Worm (Caenorhabditis elegans): Measurements from ENCODE around the gene tig-3.

Gene tig-3

ce11 chrII:15212260-15212914, 39.2 kb downstream of the tig-3 start (continued):
- peak; percentile 10 for TF ChIP-seq ceh-28 (tag; optimal IDR thresholded peaks at IDR 0.05)
- no peak for TF ChIP-seq nhr-76 (tag; optimal IDR thresholded peaks at IDR 0.05)
- TF ChIP-seq nhr-11 (tag; optimal IDR thresholded peaks at IDR 0.05) = no peak
- no peak for TF ChIP-seq nhr-77 (tag; optimal IDR thresholded peaks at IDR 0.05)
- TF ChIP-seq nhr-12 (tag; optimal IDR thresholded peaks at IDR 0.05) = no peak
- no peak for TF ChIP-seq sea-2 (GFP tag; optimal IDR thresholded peaks at IDR 0.05)
- TF ChIP-seq tbx-2 (tag; optimal IDR thresholded peaks at IDR 0.05) = no peak
- TF ChIP-seq elt-1 (tag; optimal IDR thresholded peaks at IDR 0.05) = no peak
- no peak for TF ChIP-seq mml-1 (tag; optimal IDR thresholded peaks at IDR 0.05)
- no peak for TF ChIP-seq mdl-1 (tag; optimal IDR thresholded peaks at IDR 0.05)
- TF ChIP-seq eor-1 (tag; optimal IDR thresholded peaks at IDR 0.05) = no peak
- TF ChIP-seq lin-15B (tag; optimal IDR thresholded peaks at IDR 0.05) = no peak

- TF ChIP-seq sea-2 (GFP tag; optimal IDR thresholded peaks at IDR 0.05) (no peak), nhr-12 (tag; optimal IDR thresholded peaks at IDR 0.05) (no peak), nhr-25 (tag; optimal IDR thresholded peaks at IDR 0.05) (peak; percentile 36), fos-1 (tag; optimal IDR thresholded peaks at IDR 0.05) (no peak), skn-1 (tag; optimal IDR thresholded peaks at IDR 0.05) (no peak), lin-39 (tag; optimal IDR thresholded peaks at IDR 0.05) (peak; percentile 40), nfya-1 (tag; optimal IDR thresholded peaks at IDR 0.05; ENCODE audit: insufficient read depth) (peak; percentile 44)
Observed at ce11 chrII:15209309-15209708, 42.3 kb downstream of the tig-3 start.

ce11 chrII:15208874-15209273, 42.7 kb downstream of the tig-3 start:
- no peak for TF ChIP-seq sea-2 (GFP tag; optimal IDR thresholded peaks at IDR 0.05)
- no peak for TF ChIP-seq nhr-67 (tag; optimal IDR thresholded peaks at IDR 0.05)
- TF ChIP-seq ceh-16 (tag; optimal IDR thresholded peaks at IDR 0.05) = no peak
- TF ChIP-seq pha-4 (tag; optimal IDR thresholded peaks at IDR 0.05) = no peak
- TF ChIP-seq ceh-82 (tag; optimal IDR thresholded peaks at IDR 0.05) = no peak
- no peak for TF ChIP-seq mdl-1 (tag; optimal IDR thresholded peaks at IDR 0.05)
- TF ChIP-seq nhr-77 (tag; optimal IDR thresholded peaks at IDR 0.05) = no peak
- no peak for TF ChIP-seq jun-1 (tag; optimal IDR thresholded peaks at IDR 0.05)
- TF ChIP-seq fkh-10 (GFP tag; optimal IDR thresholded peaks at IDR 0.05) = no peak
- no peak for TF ChIP-seq ceh-9 (tag; optimal IDR thresholded peaks at IDR 0.05)
- no peak for TF ChIP-seq daf-12 (tag; optimal IDR thresholded peaks at IDR 0.05)

ce11 chrII:15208151-15208550, 43.4 kb downstream of the tig-3 start:
- no peak for TF ChIP-seq nhr-43 (tag; optimal IDR thresholded peaks at IDR 0.05; ENCODE audit: poor library complexity, severe bottlenecking)
- TF ChIP-seq nhr-25 (tag; optimal IDR thresholded peaks at IDR 0.05) = peak; percentile 20

- TF ChIP-seq pha-4 (tag; optimal IDR thresholded peaks at IDR 0.05) (peak; percentile 40), snpc-4 (tag; optimal IDR thresholded peaks at IDR 0.05) (no peak), elt-2 (tag; optimal IDR thresholded peaks at IDR 0.05) (peak; percentile 67), ama-1 (optimal IDR thresholded peaks at IDR 0.05) (peak; percentile 42), daf-12 (tag; optimal IDR thresholded peaks at IDR 0.05) (no peak)
Observed at ce11 chrII:15207562-15207961, 44.0 kb downstream of the tig-3 start.

- TF ChIP-seq lin-39 (tag; optimal IDR thresholded peaks at IDR 0.05) = no peak
- TF ChIP-seq pha-4 (tag; optimal IDR thresholded peaks at IDR 0.05) = peak; percentile 69
Observed at ce11 chrII:15206234-15206633, 45.4 kb downstream of the tig-3 start.

ce11 chrII:15205346-15205745, 46.2 kb downstream of the tig-3 start:
- TF ChIP-seq skn-1 (tag; optimal IDR thresholded peaks at IDR 0.05) (no peak), ztf-4 (tag; optimal IDR thresholded peaks at IDR 0.05) (peak; percentile 42), nhr-23 (tag; optimal IDR thresholded peaks at IDR 0.05) (peak; percentile 65), ceh-82 (tag; optimal IDR thresholded peaks at IDR 0.05) (no peak), ZK546.5 (tag; optimal IDR thresholded peaks at IDR 0.05) (no peak), ceh-9 (tag; optimal IDR thresholded peaks at IDR 0.05) (no peak), ceh-28 (tag; optimal IDR thresholded peaks at IDR 0.05) (no peak), nhr-77 (tag; optimal IDR thresholded peaks at IDR 0.05) (no peak), nhr-76 (tag; optimal IDR thresholded peaks at IDR 0.05) (no peak), snpc-4 (tag; optimal IDR thresholded peaks at IDR 0.05) (no peak), zag-1 (tag; optimal IDR thresholded peaks at IDR 0.05) (no peak), unc-39 (tag; optimal IDR thresholded peaks at IDR 0.05) (no peak), lin-15B (tag; optimal IDR thresholded peaks at IDR 0.05) (no peak), elt-1 (tag; optimal IDR thresholded peaks at IDR 0.05) (no peak), eor-1 (tag; optimal IDR thresholded peaks at IDR 0.05) (no peak), fos-1 (tag; optimal IDR thresholded peaks at IDR 0.05) (no peak), sea-2 (GFP tag; optimal IDR thresholded peaks at IDR 0.05) (no peak), R02D3.7 (tag; optimal IDR thresholded peaks at IDR 0.05) (no peak), egl-27 (tag; optimal IDR thresholded peaks at IDR 0.05) (peak; percentile 25), nfya-1 (tag; optimal IDR thresholded peaks at IDR 0.05; ENCODE audit: insufficient read depth) (peak; percentile 30), tbx-2 (tag; optimal IDR thresholded peaks at IDR 0.05) (no peak), ama-1 (optimal IDR thresholded peaks at IDR 0.05) (no peak), lin-39 (tag; optimal IDR thresholded peaks at IDR 0.05) (peak; percentile 15), lsy-12 (tag; optimal IDR thresholded peaks at IDR 0.05) (no peak), elt-2 (tag; optimal IDR thresholded peaks at IDR 0.05) (no peak), nhr-67 (tag; optimal IDR thresholded peaks at IDR 0.05) (no peak), fkh-10 (GFP tag; optimal IDR thresholded peaks at IDR 0.05) (no peak), mml-1 (tag; optimal IDR thresholded peaks at IDR 0.05) (peak; percentile 8)
